Fruit fly (Drosophila melanogaster) whole organism, embryonic: ENCODE data around the gene CG1943.

Experiments used
- BtbVII ChIP-seq: fragments of 200-800 bp; sonication (Bioruptor generic); optimal IDR thresholded peaks from 3 replicates; lab custom pipeline; 2017; ENCODE audit warnings: missing biosample characterization, mild to moderate bottlenecking, missing genetic modification characterization
- CG10147 ChIP-seq: fragments of 200-800 bp; sonication (Bioruptor generic); optimal IDR thresholded peaks from 2 replicates; lab custom pipeline; 2019; ENCODE audit warnings: missing biosample characterization, mild to moderate bottlenecking, missing genetic modification characterization, moderate library complexity
- CG11247 ChIP-seq: fragments of 200-800 bp; sonication (Bioruptor generic); IDR thresholded peaks from 2 replicates; pipeline ENCODE4 v1.3.6; 2022; ENCODE audit warnings: missing biosample characterization, missing genetic modification characterization
- CG11723 ChIP-seq: fragments of 200-800 bp; sonication (Bioruptor generic); optimal IDR thresholded peaks from 2 replicates; lab custom pipeline; 2017; ENCODE audit warnings: missing biosample characterization, mild to moderate bottlenecking, missing genetic modification characterization
- CG15011 ChIP-seq: fragments of 200-800 bp; sonication (Bioruptor generic); optimal IDR thresholded peaks from 3 replicates; lab custom pipeline; 2018; ENCODE audit warnings: missing biosample characterization, mild to moderate bottlenecking, missing genetic modification characterization
- CG15073 ChIP-seq: fragments of 200-800 bp; sonication (Bioruptor generic); optimal IDR thresholded peaks from 2 replicates; lab custom pipeline; 2016; ENCODE audit warnings: missing biosample characterization, missing genetic modification characterization
- CG1529 ChIP-seq: fragments of 200-800 bp; sonication (Bioruptor generic); optimal IDR thresholded peaks from 3 replicates; lab custom pipeline; 2018; ENCODE audit warnings: missing biosample characterization, missing genetic modification characterization
- CG1647 ChIP-seq: fragments of 200-800 bp; sonication (Bioruptor generic); optimal IDR thresholded peaks from 3 replicates; lab custom pipeline; 2016; ENCODE audit warnings: missing biosample characterization, missing genetic modification characterization
- CG1792 ChIP-seq: fragments of 200-800 bp; sonication (Bioruptor generic); optimal IDR thresholded peaks from 2 replicates; lab custom pipeline; 2016; ENCODE audit warnings: missing biosample characterization, missing genetic modification characterization
- CG18011 ChIP-seq: fragments of 200-800 bp; sonication (Bioruptor generic); optimal IDR thresholded peaks from 2 replicates; lab custom pipeline; 2017; ENCODE audit warnings: missing biosample characterization, missing genetic modification characterization, mild to moderate bottlenecking, moderate library complexity, missing genotype
- CG2889 ChIP-seq: fragments of 200-800 bp; sonication (Bioruptor generic); IDR thresholded peaks from 3 replicates; pipeline ENCODE4 v1.3.6; 2022; ENCODE audit warnings: missing biosample characterization, missing genetic modification characterization
- CG32532 ChIP-seq: fragments of 200-800 bp; sonication (Bioruptor generic); IDR thresholded peaks from 2 replicates; pipeline ENCODE4 v1.3.6; 2022; ENCODE audit warnings: missing biosample characterization, missing genetic modification characterization
- CG34224 ChIP-seq: fragments of 200-800 bp; sonication (Bioruptor generic); IDR thresholded peaks from 3 replicates; pipeline ENCODE4 v1.3.6; 2022; ENCODE audit warnings: missing biosample characterization, missing genetic modification characterization; ENCODE audit not compliant: partially characterized antibody
- CG4282 ChIP-seq: fragments of 200-800 bp; sonication (Bioruptor generic); optimal IDR thresholded peaks from 2 replicates; lab custom pipeline; 2016; ENCODE audit warnings: missing biosample characterization, missing genetic modification characterization
- CG4617 ChIP-seq: fragments of 200-800 bp; sonication (Bioruptor generic); optimal IDR thresholded peaks from 3 replicates; lab custom pipeline; 2016; ENCODE audit warnings: missing biosample characterization, missing genetic modification characterization, borderline replicate concordance
- CG6254 ChIP-seq: fragments of 200-800 bp; sonication (Bioruptor generic); optimal IDR thresholded peaks from 3 replicates; lab custom pipeline; 2017; ENCODE audit warnings: mild to moderate bottlenecking, missing biosample characterization, missing genetic modification reagents, missing genetic modification characterization
- CG7745 ChIP-seq: fragments of 200-800 bp; sonication (Bioruptor generic); optimal IDR thresholded peaks from 2 replicates; lab custom pipeline; 2018; ENCODE audit warnings: missing biosample characterization, mild to moderate bottlenecking, missing genetic modification characterization, moderate library complexity
- CG9437 ChIP-seq: fragments of 200-800 bp; sonication (Bioruptor generic); optimal IDR thresholded peaks from 2 replicates; lab custom pipeline; 2018; ENCODE audit warnings: missing biosample characterization, mild to moderate bottlenecking, missing genetic modification characterization
- CG9817 ChIP-seq: fragments of 200-800 bp; sonication (Bioruptor generic); optimal IDR thresholded peaks from 2 replicates; lab custom pipeline; 2018; ENCODE audit warnings: missing biosample characterization, mild to moderate bottlenecking, missing genetic modification characterization, moderate library complexity
- CTCF ChIP-seq: fragments of 200-800 bp; sonication (Bioruptor generic); optimal IDR thresholded peaks from 2 replicates; lab custom pipeline; 2017; ENCODE audit warnings: missing biosample characterization, mild to moderate bottlenecking, missing genetic modification characterization, moderate library complexity
- HLH4C ChIP-seq: fragments of 200-800 bp; sonication (Bioruptor generic); IDR thresholded peaks from 3 replicates; pipeline ENCODE4 v1.3.6; 2022; ENCODE audit warnings: missing biosample characterization, missing genetic modification characterization; ENCODE audit not compliant: partially characterized antibody
- HLHmδ ChIP-seq: fragments of 200-800 bp; sonication (Bioruptor generic); optimal IDR thresholded peaks from 2 replicates; lab custom pipeline; 2018; ENCODE audit warnings: missing biosample characterization, mild to moderate bottlenecking, missing genetic modification characterization, moderate library complexity
- Jarid2 ChIP-seq: fragments of 200-800 bp; sonication (Bioruptor generic); optimal IDR thresholded peaks from 3 replicates; lab custom pipeline; 2017; ENCODE audit warnings: mild to moderate bottlenecking, missing biosample characterization, missing genetic modification reagents, missing genetic modification characterization
- Oli ChIP-seq: fragments of 200-800 bp; sonication (Bioruptor generic); optimal IDR thresholded peaks from 2 replicates; lab custom pipeline; 2018; ENCODE audit warnings: missing biosample characterization, mild to moderate bottlenecking, missing genetic modification characterization, moderate library complexity
- Opbp ChIP-seq: fragments of 200-800 bp; sonication (Bioruptor generic); IDR thresholded peaks from 3 replicates; pipeline ENCODE4 v1.3.6; 2022; ENCODE audit warnings: missing biosample characterization, missing genetic modification characterization; ENCODE audit not compliant: partially characterized antibody
- Scr ChIP-seq: fragments of 200-800 bp; sonication (Bioruptor generic); IDR thresholded peaks from 2 replicates; pipeline ENCODE4 v1.3.6; 2022; ENCODE audit warnings: missing biosample characterization, missing genetic modification characterization; ENCODE audit not compliant: partially characterized antibody
- Six4 ChIP-seq: fragments of 200-800 bp; sonication (Bioruptor generic); optimal IDR thresholded peaks from 2 replicates; lab custom pipeline; 2016; ENCODE audit warnings: missing biosample characterization, missing genetic modification characterization
- Vsx1 ChIP-seq: fragments of 200-800 bp; sonication (Bioruptor generic); optimal IDR thresholded peaks from 2 replicates; lab custom pipeline; 2017; ENCODE audit warnings: missing biosample characterization, mild to moderate bottlenecking, missing genetic modification characterization, missing genetic modification reagents
- ab ChIP-seq: fragments of 200-800 bp; sonication (Bioruptor generic); optimal IDR thresholded peaks from 2 replicates; lab custom pipeline; 2016; ENCODE audit warnings: missing biosample characterization, missing genetic modification characterization
- bab2 ChIP-seq: fragments of 200-800 bp; sonication (Bioruptor generic); optimal IDR thresholded peaks from 2 replicates; lab custom pipeline; 2016; ENCODE audit warnings: missing biosample characterization, missing genetic modification characterization
- corto ChIP-seq: fragments of 200-800 bp; sonication (Bioruptor generic); optimal IDR thresholded peaks from 2 replicates; lab custom pipeline; 2016; ENCODE audit warnings: missing biosample characterization, mild to moderate bottlenecking, missing genetic modification characterization, moderate library complexity
- dan ChIP-seq: fragments of 200-800 bp; sonication (Bioruptor generic); IDR thresholded peaks from 2 replicates; pipeline ENCODE4 v1.3.6; 2022; ENCODE audit warnings: missing biosample characterization, missing genetic modification characterization
- dmrt99B ChIP-seq: fragments of 200-800 bp; sonication (Bioruptor generic); optimal IDR thresholded peaks from 2 replicates; lab custom pipeline; 2018; ENCODE audit warnings: missing biosample characterization, mild to moderate bottlenecking, missing genetic modification characterization, moderate library complexity
- dysf ChIP-seq: fragments of 200-800 bp; sonication (Bioruptor generic); IDR thresholded peaks from 3 replicates; pipeline ENCODE4 v1.3.6; 2022; ENCODE audit warnings: missing biosample characterization, missing genetic modification characterization
- hbn ChIP-seq: fragments of 200-800 bp; sonication (Bioruptor generic); IDR thresholded peaks from 2 replicates; pipeline ENCODE4 v1.3.6; 2022; ENCODE audit warnings: missing biosample characterization, missing genetic modification characterization; ENCODE audit not compliant: partially characterized antibody
- hkb ChIP-seq, 2 experiments: fragments of 200-800 bp in 1 of 2; fragments of >200 bp in 1 of 2; sonication (Bioruptor generic) in 1 of 2; IDR thresholded peaks in 1 of 2; optimal IDR thresholded peaks in 1 of 2; 2 replicates each; pipeline versions ENCODE4 v1.3.6 to Lab custom; 2017 to 2022; ENCODE audit warnings: missing biosample characterization in 1 of 2, missing genetic modification characterization in 1 of 2
- ken ChIP-seq: fragments of 200-800 bp; sonication (Bioruptor generic); IDR thresholded peaks from 3 replicates; pipeline ENCODE4 v1.3.6; 2022; ENCODE audit warnings: missing biosample characterization, missing genetic modification characterization
- kni ChIP-seq: fragments of 200-800 bp; sonication (Bioruptor generic); optimal IDR thresholded peaks from 3 replicates; lab custom pipeline; 2017; ENCODE audit warnings: mild to moderate bottlenecking, missing biosample characterization, missing genetic modification reagents, missing genetic modification characterization
- maf-S ChIP-seq: fragments of 200-800 bp; sonication (Bioruptor generic); optimal IDR thresholded peaks from 2 replicates; lab custom pipeline; 2016; ENCODE audit warnings: missing biosample characterization, missing genetic modification characterization
- mam ChIP-seq: fragments of 200-800 bp; sonication (Bioruptor generic); optimal IDR thresholded peaks from 3 replicates; lab custom pipeline; 2016; ENCODE audit warnings: missing biosample characterization, missing genetic modification characterization
- mirr ChIP-seq: fragments of 200-800 bp; sonication (Bioruptor generic); optimal IDR thresholded peaks from 3 replicates; lab custom pipeline; 2018; ENCODE audit warnings: missing biosample characterization, mild to moderate bottlenecking, missing genetic modification characterization
- nom ChIP-seq: fragments of 200-800 bp; sonication (Bioruptor generic); optimal IDR thresholded peaks from 2 replicates; lab custom pipeline; 2017; ENCODE audit warnings: missing biosample characterization, missing genetic modification characterization, mild to moderate bottlenecking, moderate library complexity, missing genetic modification reagents
- oc ChIP-seq: fragments of 200-800 bp; sonication (Bioruptor generic); optimal IDR thresholded peaks from 2 replicates; lab custom pipeline; 2018; ENCODE audit warnings: missing biosample characterization, mild to moderate bottlenecking, missing genetic modification characterization, moderate library complexity
- pan ChIP-seq, 4 experiments: fragments of >200 bp in 3 of 4; fragments of 200-800 bp in 1 of 4; sonication (Bioruptor generic) in 1 of 4; optimal IDR thresholded peaks in 3 of 4; IDR thresholded peaks in 1 of 4; 2 replicates each; pipeline versions ENCODE4 v1.3.6 to Lab custom; 2017 to 2022; ENCODE audit warnings: missing biosample characterization in 2 of 4, missing genetic modification characterization in 2 of 4, mixed read lengths in 1 of 4
- sens ChIP-seq: fragments of 200-800 bp; sonication (Bioruptor generic); peaks from one replicate; lab custom pipeline; 2016; ENCODE audit warnings: missing biosample characterization, missing genetic modification characterization
- sens-2 ChIP-seq: fragments of 200-800 bp; sonication (Bioruptor generic); IDR thresholded peaks from 2 replicates; pipeline ENCODE4 v1.3.6; 2022; ENCODE audit warnings: missing biosample characterization, missing genetic modification characterization
- stwl ChIP-seq: fragments of 200-800 bp; sonication (Bioruptor generic); optimal IDR thresholded peaks from 3 replicates; lab custom pipeline; 2018; ENCODE audit warnings: missing biosample characterization, mild to moderate bottlenecking, missing genetic modification characterization, moderate library complexity
- trem ChIP-seq: fragments of 200-800 bp; optimal IDR thresholded peaks from 3 replicates; lab custom pipeline; 2019; ENCODE audit warnings: missing biosample characterization, mild to moderate bottlenecking, missing genetic modification characterization, moderate library complexity

Gene CG1943

DNA sequence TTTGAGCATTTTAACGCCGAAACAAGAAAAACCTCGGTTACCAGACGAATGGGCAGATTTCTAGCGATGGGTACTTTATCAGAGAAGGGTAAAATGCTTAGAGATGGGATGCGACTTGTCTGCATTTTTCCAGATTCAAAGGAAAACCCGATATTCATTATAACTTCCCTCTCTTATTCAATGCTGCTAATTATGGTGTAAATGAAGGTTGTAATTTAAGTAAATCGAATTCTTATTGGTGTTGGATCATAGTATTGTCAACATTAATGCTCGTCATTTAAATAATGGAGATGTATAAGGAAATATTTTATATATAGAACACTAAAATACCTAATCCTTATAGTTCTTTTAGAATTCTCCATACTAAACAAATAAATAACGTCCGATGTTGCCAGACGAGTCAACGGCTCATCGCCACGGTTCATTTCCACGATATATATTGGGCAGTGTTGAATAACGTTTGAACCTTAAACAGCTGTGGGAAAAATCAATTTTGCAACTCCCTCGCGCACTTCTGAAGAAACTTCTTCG lies 49.5 kb downstream of the CG1943 start, which contains the start of the genes Alh and CG10098 (continued):
- TF ChIP-seq Scr (GFP tag; lab: Robert Waterston, UW) (peak; percentile 85), CG32532 (GFP tag; lab: Robert Waterston, UW) (peak; percentile 86), CG4617 (peak; percentile 94), hkb (optimal IDR thresholded peaks at IDR 0.05; lab: Kevin White, UChicago) (peak; percentile 4), hkb (GFP tag; IDR thresholded peaks at IDR 0.05; lab: Robert Waterston, UW) (no peak; the same call in 1 of the 2 replicates), CG15011 (GFP tag; lab: Kevin White, UChicago) (peak; percentile 60), HLHmδ (GFP tag; lab: Kevin White, UChicago) (no peak), CG1529 (GFP tag; lab: Kevin White, UChicago) (peak; percentile 62), corto (GFP tag; lab: Kevin White, UChicago) (peak; percentile 35), Vsx1 (GFP tag; lab: Kevin White, UChicago) (peak; percentile 85), CG11247 (GFP tag; lab: Robert Waterston, UW) (peak; percentile 76), kni (GFP tag; lab: Kevin White, UChicago) (peak; percentile 52), CG9437 (GFP tag; lab: Kevin White, UChicago) (peak; percentile 55), trem (tag; lab: Kevin White, UChicago) (peak; percentile 78), Oli (tag; lab: Kevin White, UChicago) (peak; percentile 68), BtbVII (GFP tag; lab: Kevin White, UChicago) (no peak), dmrt99B (tag; lab: Kevin White, UChicago) (peak; percentile 70), CTCF (no peak), nom (no peak), dysf (GFP tag; lab: Robert Waterston, UW) (peak; percentile 81), CG10147 (GFP tag; lab: Kevin White, UChicago) (peak; percentile 75), maf-S (GFP tag; lab: Kevin White, UChicago) (peak; percentile 74), ken (GFP tag; lab: Robert Waterston, UW) (peak; percentile 87), CG15073 (GFP tag; lab: Kevin White, UChicago) (peak; percentile 40), CG1792 (GFP tag; lab: Kevin White, UChicago) (peak; percentile 74), dan (no peak), Jarid2 (GFP tag; lab: Kevin White, UChicago) (no peak), bab2 (peak; percentile 92), sens (peak; percentile 96), mirr (no peak), ab (GFP tag; lab: Kevin White, UChicago) (peak; percentile 83), CG6254 (GFP tag; lab: Kevin White, UChicago) (no peak), CG4282 (GFP tag; lab: Kevin White, UChicago) (peak; percentile 44), CG7745 (no peak), mam (GFP tag; lab: Kevin White, UChicago) (peak; percentile 95), CG1647 (GFP tag; lab: Kevin White, UChicago) (peak; percentile 87), sens-2 (GFP tag; lab: Robert Waterston, UW) (peak; percentile 59; the same call in 1 of the 2 replicates), CG34224 (GFP tag; lab: Robert Waterston, UW) (peak; percentile 63; the same call in 2 of the 3 replicates), oc (no peak), CG11723 (GFP tag; lab: Kevin White, UChicago) (peak; percentile 73), pan (optimal IDR thresholded peaks at IDR 0.05; lab: Kevin White, UChicago) (no peak), pan (GFP tag; optimal IDR thresholded peaks at IDR 0.05 in 1 of 2, IDR thresholded peaks at IDR 0.05 in 1 of 2) (peak in 1 of 2 experiments; percentile 70), HLH4C (peak; percentile 70), Opbp (GFP tag; lab: Robert Waterston, UW) (peak; percentile 79), hbn (GFP tag; lab: Robert Waterston, UW) (peak; percentile 50; the same call in 1 of the 2 replicates), CG18011 (GFP tag; lab: Kevin White, UChicago) (peak; percentile 67), Six4 (GFP tag; lab: Kevin White, UChicago) (peak; percentile 70), stwl (tag; lab: Kevin White, UChicago) (peak; percentile 40), CG9817 (tag; lab: Kevin White, UChicago) (peak; percentile 91), CG2889 (GFP tag; lab: Robert Waterston, UW) (peak; percentile 68; the same call in 1 of the 3 replicates)
